Worm (Caenorhabditis elegans) whole organism, early embryonic: Measurements from ENCODE around the gene nas-19.

Experiments used
- aly-1 ChIP-seq: sonication (generic microtip); optimal IDR thresholded peaks from 2 replicates; lab custom pipeline; 2016; ENCODE audit warnings: missing genetic modification characterization, missing compliant biosample characterization
- scrt-1 ChIP-seq: fragments of 200-800 bp; sonication (Bioruptor generic); IDR thresholded peaks from 2 replicates; pipeline ENCODE4 v1.3.6; 2022; ENCODE audit warnings: missing genetic modification characterization, missing compliant biosample characterization
- sea-1 ChIP-seq: fragments of 200-800 bp; sonication (Bioruptor generic); conservative IDR thresholded peaks from 2 replicates; pipeline ENCODE4 v1.3.6; 2022; ENCODE audit warnings: missing genetic modification characterization, missing compliant biosample characterization

- TF ChIP-seq aly-1 (no peak), scrt-1 (GFP tag; lab: Robert Waterston, UW) (no peak), sea-1 (GFP tag; lab: Robert Waterston, UW) (no peak)
Observed at ce11 chrV:11449404-11449803, 46.9 kb upstream of the nas-19 start.
